Worm (Caenorhabditis elegans) whole organism, late embryonic: ENCODE measurements around the gene set-20.
A peak's percentile ranks its signal among the peaks of the same experiment; 100 is the strongest.

Experiments
- C08G9.2 ChIP-seq: sonication (generic microtip); optimal IDR thresholded peaks from 2 replicates; lab custom pipeline; 2016; ENCODE audit warnings: mild to moderate bottlenecking, missing genetic modification characterization, moderate library complexity, missing compliant biosample characterization
- C38D4.7 ChIP-seq: fragments of 200-800 bp; sonication (Bioruptor generic); optimal IDR thresholded peaks from 2 replicates; lab custom pipeline; 2018; ENCODE audit warnings: mild to moderate bottlenecking, missing genetic modification characterization, moderate library complexity, missing compliant biosample characterization
- F13H6.1 ChIP-seq: sonication (generic microtip); optimal IDR thresholded peaks from 2 replicates; lab custom pipeline; 2016; ENCODE audit warnings: missing genetic modification characterization, missing compliant biosample characterization
- K02D7.2 ChIP-seq: sonication (generic microtip); optimal IDR thresholded peaks from 2 replicates; lab custom pipeline; 2017; ENCODE audit warnings: mild to moderate bottlenecking, missing genetic modification characterization, missing compliant biosample characterization
- K09A11.1 ChIP-seq: sonication (generic microtip); optimal IDR thresholded peaks from 2 replicates; lab custom pipeline; 2017; ENCODE audit warnings: antibody characterized with exemption, mild to moderate bottlenecking, missing genetic modification characterization, missing compliant biosample characterization; ENCODE audit not compliant: insufficient read depth
- Y22D7AL.16 ChIP-seq: sonication (generic microtip); optimal IDR thresholded peaks from 2 replicates; lab custom pipeline; 2016; ENCODE audit warnings: missing genetic modification characterization, missing compliant biosample characterization
- ahr-1 ChIP-seq: sonication (generic microtip); optimal IDR thresholded peaks from 2 replicates; lab custom pipeline; 2016; ENCODE audit warnings: missing genetic modification characterization, missing compliant biosample characterization
- ama-1 ChIP-seq: fragments of 150-350 bp; optimal IDR thresholded peaks from 2 replicates; lab custom pipeline; 2014
- ceh-14 ChIP-seq: sonication (generic microtip); optimal IDR thresholded peaks from 2 replicates; lab custom pipeline; 2016; ENCODE audit warnings: missing genotype, missing genetic modification characterization, missing compliant biosample characterization
- ceh-18 ChIP-seq: sonication (generic microtip); optimal IDR thresholded peaks from 2 replicates; lab custom pipeline; 2016; ENCODE audit warnings: missing genetic modification characterization, missing compliant biosample characterization
- ceh-19 ChIP-seq: fragments of 200-800 bp; sonication (Bioruptor generic); optimal IDR thresholded peaks from 2 replicates; lab custom pipeline; 2018; ENCODE audit warnings: mild to moderate bottlenecking, missing genetic modification characterization, missing compliant biosample characterization
- ceh-2 ChIP-seq: sonication (generic microtip); optimal IDR thresholded peaks from 2 replicates; lab custom pipeline; 2016; ENCODE audit warnings: missing genotype, missing genetic modification characterization, missing compliant biosample characterization
- ceh-22 ChIP-seq: sonication (generic microtip); optimal IDR thresholded peaks from 2 replicates; lab custom pipeline; 2017; ENCODE audit warnings: missing biosample characterization, missing genetic modification characterization
- ceh-24 ChIP-seq: sonication (generic microtip); optimal IDR thresholded peaks from 2 replicates; lab custom pipeline; 2016; ENCODE audit warnings: mild to moderate bottlenecking, missing genetic modification characterization, missing compliant biosample characterization
- ceh-31 ChIP-seq: sonication (generic microtip); optimal IDR thresholded peaks from 2 replicates; lab custom pipeline; 2016; ENCODE audit warnings: missing genetic modification characterization, missing compliant biosample characterization
- ceh-34 ChIP-seq: sonication (generic microtip); optimal IDR thresholded peaks from 2 replicates; lab custom pipeline; 2016; ENCODE audit warnings: mild to moderate bottlenecking, missing genetic modification characterization, missing compliant biosample characterization
- ceh-45 ChIP-seq: fragments of 200-800 bp; sonication (Bioruptor generic); IDR thresholded peaks from 2 replicates; pipeline ENCODE4 v1.3.6; 2022; ENCODE audit warnings: missing genetic modification reagents, missing genetic modification characterization, missing compliant biosample characterization
- ceh-6 ChIP-seq: fragments of 200-800 bp; sonication (Bioruptor generic); optimal IDR thresholded peaks from 2 replicates; lab custom pipeline; 2018; ENCODE audit warnings: mild to moderate bottlenecking, missing genetic modification characterization, missing compliant biosample characterization
- che-1 ChIP-seq: sonication (generic microtip); optimal IDR thresholded peaks from 2 replicates; lab custom pipeline; 2016; ENCODE audit warnings: mild to moderate bottlenecking, missing genetic modification characterization, missing compliant biosample characterization
- dmd-4 ChIP-seq: sonication (generic microtip); optimal IDR thresholded peaks from 2 replicates; lab custom pipeline; 2016; ENCODE audit warnings: borderline replicate concordance, missing genetic modification characterization, missing compliant biosample characterization
- dve-1 ChIP-seq: sonication (generic microtip); optimal IDR thresholded peaks from 2 replicates; lab custom pipeline; 2017; ENCODE audit warnings: antibody characterized with exemption, mild to moderate bottlenecking, missing genetic modification characterization, missing compliant biosample characterization
- elt-2 ChIP-seq: sonication (generic microtip); optimal IDR thresholded peaks from 2 replicates; lab custom pipeline; 2016; ENCODE audit warnings: missing genetic modification reagents, missing genetic modification characterization, missing compliant biosample characterization
- eyg-1 ChIP-seq: sonication (generic microtip); optimal IDR thresholded peaks from 2 replicates; lab custom pipeline; 2016; ENCODE audit warnings: missing genotype, missing genetic modification characterization, missing compliant biosample characterization
- fkh-10 ChIP-seq: fragments of 150-350 bp; optimal IDR thresholded peaks from 2 replicates; lab custom pipeline; 2014; ENCODE audit warnings: missing biosample characterization, missing genetic modification reagents, missing genetic modification characterization
- fkh-6 ChIP-seq: sonication (generic microtip); optimal IDR thresholded peaks from 2 replicates; lab custom pipeline; 2016; ENCODE audit warnings: missing genetic modification characterization, missing compliant biosample characterization
- gmeb-2 ChIP-seq: sonication (generic microtip); optimal IDR thresholded peaks from 2 replicates; lab custom pipeline; 2016; ENCODE audit warnings: missing genetic modification characterization, inconsistent platforms, missing compliant biosample characterization
- hlh-13 ChIP-seq: fragments of 200-800 bp; sonication (Bioruptor generic); optimal IDR thresholded peaks from 2 replicates; lab custom pipeline; 2018; ENCODE audit warnings: mild to moderate bottlenecking, missing genetic modification characterization, missing compliant biosample characterization
- hlh-6 ChIP-seq: sonication (generic microtip); optimal IDR thresholded peaks from 2 replicates; lab custom pipeline; 2016; ENCODE audit warnings: missing genotype, missing genetic modification characterization, missing compliant biosample characterization
- hlh-8 ChIP-seq: sonication (generic microtip); optimal IDR thresholded peaks from 2 replicates; lab custom pipeline; 2016; ENCODE audit warnings: missing genotype, missing genetic modification characterization, missing compliant biosample characterization
- lim-6 ChIP-seq: sonication (generic microtip); optimal IDR thresholded peaks from 2 replicates; lab custom pipeline; 2016; ENCODE audit warnings: missing genetic modification characterization, missing compliant biosample characterization
- madf-2 ChIP-seq: sonication (generic microtip); optimal IDR thresholded peaks from 2 replicates; lab custom pipeline; 2017; ENCODE audit warnings: missing genetic modification characterization, missing compliant biosample characterization
- mec-3 ChIP-seq: sonication (generic microtip); optimal IDR thresholded peaks from 2 replicates; lab custom pipeline; 2016; ENCODE audit warnings: borderline replicate concordance, missing genetic modification characterization, missing compliant biosample characterization
- nfya-1 ChIP-seq: sonication (generic microtip); optimal IDR thresholded peaks from 2 replicates; lab custom pipeline; 2017; ENCODE audit warnings: missing genetic modification characterization, mild to moderate bottlenecking, missing compliant biosample characterization, antibody characterized with exemption, moderate library complexity
- nhr-11 ChIP-seq: fragments of 150-350 bp; optimal IDR thresholded peaks from 2 replicates; lab custom pipeline; 2014; ENCODE audit warnings: missing biosample characterization, missing genetic modification characterization
- npax-4 ChIP-seq: sonication (generic microtip); optimal IDR thresholded peaks from 2 replicates; lab custom pipeline; 2016; ENCODE audit warnings: missing genetic modification characterization, missing compliant biosample characterization
- odd-2 ChIP-seq: sonication (generic microtip); optimal IDR thresholded peaks from 2 replicates; lab custom pipeline; 2017; ENCODE audit warnings: antibody characterized with exemption, mild to moderate bottlenecking, missing genetic modification characterization, missing compliant biosample characterization
- pag-3 ChIP-seq: sonication (generic microtip); optimal IDR thresholded peaks from 2 replicates; lab custom pipeline; 2016; ENCODE audit warnings: missing compliant biosample characterization, missing genetic modification characterization, borderline replicate concordance
- pat-9 ChIP-seq: fragments of 200-800 bp; sonication (Bioruptor generic); optimal IDR thresholded peaks from 2 replicates; lab custom pipeline; 2018; ENCODE audit warnings: mild to moderate bottlenecking, missing genetic modification characterization, moderate library complexity, missing compliant biosample characterization
- pha-2 ChIP-seq: sonication (generic microtip); optimal IDR thresholded peaks from 2 replicates; lab custom pipeline; 2017; ENCODE audit warnings: mild to moderate bottlenecking, missing genetic modification characterization, missing compliant biosample characterization
- pha-4 ChIP-seq: fragments of 150-350 bp; optimal IDR thresholded peaks from 2 replicates; lab custom pipeline; 2018; ENCODE audit warnings: missing biosample characterization, missing genetic modification reagents, missing genetic modification characterization
- ref-2 ChIP-seq: sonication (generic microtip); optimal IDR thresholded peaks from 2 replicates; lab custom pipeline; 2016; ENCODE audit warnings: missing genetic modification characterization, missing compliant biosample characterization
- sox-2 ChIP-seq: fragments of 200-800 bp; sonication (Bioruptor generic); IDR thresholded peaks from 2 replicates; pipeline ENCODE4 v1.3.6; 2022; ENCODE audit warnings: missing genetic modification reagents, missing genetic modification characterization, missing compliant biosample characterization
- sox-4 ChIP-seq: sonication (generic microtip); optimal IDR thresholded peaks from 2 replicates; lab custom pipeline; 2017; ENCODE audit warnings: mild to moderate bottlenecking, missing genetic modification characterization, inconsistent platforms, missing compliant biosample characterization
- tbx-2 ChIP-seq: sonication (generic microtip); optimal IDR thresholded peaks from 2 replicates; lab custom pipeline; 2016; ENCODE audit warnings: missing genetic modification characterization, missing compliant biosample characterization
- unc-3 ChIP-seq, 2 experiments: fragments of 200-800 bp in 1 of 2; sonication (Bioruptor generic) in 1 of 2; sonication (generic microtip) in 1 of 2; conservative IDR thresholded peaks in 1 of 2; optimal IDR thresholded peaks in 1 of 2; 2 replicates each; pipeline versions ENCODE4 v1.3.6 to Lab custom; 2016 to 2022; ENCODE audit warnings: missing compliant biosample characterization in 2 of 2, missing genetic modification characterization in 2 of 2, missing genetic modification reagents in 1 of 2

Gene set-20

DNA sequence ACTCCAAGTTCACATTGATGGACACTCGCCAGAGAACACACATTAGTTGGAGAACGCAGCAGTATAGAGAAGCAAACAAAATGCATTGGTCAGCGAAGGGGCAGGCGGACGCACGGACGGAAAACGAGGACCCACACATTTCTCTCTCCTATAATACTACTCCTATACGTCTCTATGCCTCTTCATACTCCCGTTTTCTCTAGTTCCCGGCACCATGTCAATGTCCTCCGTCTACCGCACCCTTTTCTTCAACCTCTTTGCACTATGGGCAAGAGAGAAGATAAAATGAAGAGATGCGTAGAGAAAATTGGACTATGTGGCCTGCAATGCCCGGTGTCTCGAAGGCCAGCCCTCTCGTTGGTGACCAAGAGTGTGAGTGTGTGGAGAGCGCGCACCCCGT lies at the start of gene set-20 (continued):
- TF ChIP-seq hlh-8 (tag; lab: Kevin White, UChicago), result peak; percentile 47
- peak; percentile 88 for TF ChIP-seq nfya-1
- no peak for TF ChIP-seq gmeb-2 (tag; lab: Kevin White, UChicago)
- TF ChIP-seq ceh-19 (GFP tag; lab: Kevin White, UChicago), result peak; percentile 67
- TF ChIP-seq tbx-2 (tag; lab: Kevin White, UChicago), result peak; percentile 82
- TF ChIP-seq C08G9.2 (tag; lab: Kevin White, UChicago), result peak; percentile 47
- TF ChIP-seq dve-1 (tag; lab: Kevin White, UChicago), result peak; percentile 45
- TF ChIP-seq odd-2 (tag; lab: Kevin White, UChicago), result no peak
- peak; percentile 70 for TF ChIP-seq ceh-2 (tag; lab: Kevin White, UChicago)
- no peak for TF ChIP-seq ceh-22 (tag; lab: Kevin White, UChicago)

DNA sequence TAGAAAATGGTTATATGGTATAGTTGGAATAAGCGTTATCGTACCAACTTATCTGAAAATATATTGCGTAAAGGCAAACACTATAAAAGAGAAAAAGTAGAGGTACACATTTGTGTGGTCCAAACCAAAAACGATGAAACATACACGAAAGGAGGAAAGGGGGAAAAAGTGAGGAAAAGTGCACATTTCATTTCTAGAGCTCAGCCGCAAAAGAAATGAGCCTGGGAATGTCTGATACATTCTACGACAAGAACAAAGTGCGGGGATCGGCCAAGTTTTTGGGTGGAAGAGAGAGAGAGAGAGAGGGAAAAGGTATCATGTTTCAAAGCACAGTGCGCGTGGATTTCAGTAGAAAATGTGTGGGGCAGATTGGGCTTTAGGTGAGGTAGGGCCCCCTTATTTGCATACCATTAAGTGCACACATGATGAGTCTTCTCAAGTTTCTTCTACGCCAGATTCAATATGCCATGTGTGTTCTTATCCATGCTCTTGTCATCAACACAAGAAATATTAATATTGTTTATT lies 47.8 kb upstream of the set-20 start, which contains the start of gene rgs-6:
rgs-6 (minus strand) TSS at position 51 of the 525 bp plus-strand sequence.
- TF ChIP-seq ceh-19 (GFP tag; lab: Kevin White, UChicago) (peak; percentile 71), ceh-34 (peak; percentile 88), hlh-13 (no peak), pag-3 (tag; lab: Kevin White, UChicago) (no peak), gmeb-2 (tag; lab: Kevin White, UChicago) (no peak), ceh-6 (no peak)

DNA sequence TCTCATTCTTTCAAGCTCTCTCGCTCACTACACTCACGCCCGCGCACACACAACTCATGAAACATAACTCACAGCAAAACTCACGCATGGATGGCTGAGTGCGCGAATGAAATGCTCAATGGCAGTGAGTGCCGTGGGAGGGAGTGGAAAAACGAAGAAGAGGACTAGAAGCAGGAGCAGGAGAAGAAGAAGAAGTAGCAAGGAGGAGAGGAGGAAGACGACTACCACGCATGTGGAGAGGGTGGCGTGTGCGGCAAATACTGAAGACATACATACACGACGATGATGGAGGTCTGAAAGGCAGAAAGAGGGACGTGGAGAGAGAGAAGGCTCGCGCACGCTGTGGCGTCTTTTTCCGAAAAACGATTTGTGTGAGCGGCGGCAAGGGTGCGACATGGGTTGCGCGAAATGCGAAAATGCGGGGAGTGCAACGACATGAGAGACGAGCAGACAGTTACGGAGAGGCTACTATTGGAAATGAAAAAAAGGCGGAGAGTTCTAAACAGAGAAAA lies 43.1 kb upstream of the set-20 start:
- TF ChIP-seq ceh-19 (GFP tag; lab: Kevin White, UChicago) (peak; percentile 79), ceh-22 (tag; lab: Kevin White, UChicago) (no peak), sox-4 (tag; lab: Kevin White, UChicago) (no peak), mec-3 (tag; lab: Kevin White, UChicago) (peak; percentile 23), fkh-10 (GFP tag; lab: Kevin White, UChicago) (no peak), ceh-31 (tag; lab: Kevin White, UChicago) (peak; percentile 80), ceh-14 (tag; lab: Kevin White, UChicago) (peak; percentile 79), unc-3 (GFP tag; conservative IDR thresholded peaks at IDR 0.05; lab: Robert Waterston, UW) (0 out of 2 replicates have a peak, but pooled peaks have one; percentile 3), unc-3 (tag; optimal IDR thresholded peaks at IDR 0.05; lab: Kevin White, UChicago) (no peak), madf-2 (tag; lab: Kevin White, UChicago) (no peak), K02D7.2 (no peak), fkh-6 (tag; lab: Kevin White, UChicago) (peak; percentile 9), ahr-1 (tag; lab: Kevin White, UChicago) (no peak), dmd-4 (tag; lab: Kevin White, UChicago) (no peak), hlh-6 (tag; lab: Kevin White, UChicago) (peak; percentile 30), Y22D7AL.16 (tag; lab: Kevin White, UChicago) (no peak), lim-6 (peak; percentile 20), ceh-45 (GFP tag; lab: Robert Waterston, UW) (no peak), pat-9 (tag; lab: Kevin White, UChicago) (no peak), gmeb-2 (tag; lab: Kevin White, UChicago) (no peak), npax-4 (tag; lab: Kevin White, UChicago) (no peak), K09A11.1 (tag; lab: Kevin White, UChicago) (no peak), pha-4 (tag; lab: Kevin White, UChicago) (no peak), hlh-8 (tag; lab: Kevin White, UChicago) (peak; percentile 41), dve-1 (tag; lab: Kevin White, UChicago) (no peak), ceh-24 (tag; lab: Kevin White, UChicago) (no peak), C38D4.7 (GFP tag; lab: Kevin White, UChicago) (peak; percentile 11), F13H6.1 (tag; lab: Kevin White, UChicago) (peak; percentile 72), ceh-18 (tag; lab: Kevin White, UChicago) (peak; percentile 78), che-1 (no peak), ceh-34 (peak; percentile 45), ama-1 (lab: Kevin White, UChicago) (no peak), tbx-2 (tag; lab: Kevin White, UChicago) (peak; percentile 72), ref-2 (peak; percentile 50), eyg-1 (tag; lab: Kevin White, UChicago) (no peak), nhr-11 (tag; lab: Kevin White, UChicago) (no peak), sox-2 (GFP tag; lab: Robert Waterston, UW) (no peak), pha-2 (no peak), elt-2 (tag; lab: Kevin White, UChicago) (no peak), ceh-6 (no peak)
